Worm (Caenorhabditis elegans): Measurements from ENCODE around the gene C39B5.10.
A peak's percentile ranks its signal among the peaks of the same experiment; 100 is the strongest.

C39B5.10 gene

DNA sequence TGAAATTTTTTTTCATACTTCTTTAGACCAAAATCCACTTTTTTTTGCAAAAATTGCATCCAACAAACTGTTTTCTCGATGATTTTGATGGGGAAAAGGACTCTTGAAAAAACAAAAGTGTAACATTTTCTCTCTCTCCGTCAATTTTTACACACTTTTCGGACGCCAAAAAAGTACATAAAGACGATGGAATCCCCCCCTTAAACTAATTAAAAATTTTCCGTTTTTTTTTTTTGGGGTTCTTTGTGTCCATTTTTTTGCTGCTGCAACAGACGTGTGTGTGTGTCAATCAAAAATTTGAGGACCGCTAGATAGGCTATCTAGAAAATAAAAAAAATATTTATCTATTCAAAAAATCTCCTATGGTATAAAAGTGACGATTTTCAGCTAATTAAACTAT lies 31.6 kb downstream of the C39B5.10 start, which contains the start of gene C39B5.5:
C39B5.5 (plus strand) TSS at position 301 of the 400 bp plus-strand sequence.
- no peak for TF ChIP-seq ZK546.5 (tag; optimal IDR thresholded peaks at IDR 0.05)
- TF ChIP-seq hmg-11 (tag; optimal IDR thresholded peaks at IDR 0.05) = no peak

DNA sequence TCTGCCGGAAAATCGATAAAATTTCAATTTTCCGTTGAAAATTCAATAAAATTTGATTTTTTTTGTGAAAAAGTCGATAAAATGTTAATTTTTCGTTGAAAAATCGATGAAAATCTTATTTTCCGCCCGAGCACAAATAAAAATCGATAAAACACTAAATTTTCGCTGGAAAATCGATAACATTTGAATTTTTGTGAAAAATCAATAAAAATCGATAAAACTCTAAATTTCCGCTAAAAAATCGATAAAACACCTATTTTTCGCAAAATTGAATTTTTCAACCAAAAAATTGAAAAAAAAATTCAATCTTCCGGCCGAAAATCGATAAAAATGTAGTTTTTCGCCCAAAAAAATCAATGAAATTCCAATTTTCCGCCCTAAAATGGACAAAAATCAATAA lies 34.3 kb downstream of the C39B5.10 start:
- TF ChIP-seq snpc-4 (tag; optimal IDR thresholded peaks at IDR 0.05) (no peak), nhr-67 (tag; optimal IDR thresholded peaks at IDR 0.05) (no peak), ceh-28 (tag; optimal IDR thresholded peaks at IDR 0.05) (peak; percentile 89), fos-1 (tag; optimal IDR thresholded peaks at IDR 0.05) (no peak), ceh-16 (tag; optimal IDR thresholded peaks at IDR 0.05) (no peak)

- TF ChIP-seq fkh-10 (GFP tag; optimal IDR thresholded peaks at IDR 0.05) (no peak), sea-2 (GFP tag; optimal IDR thresholded peaks at IDR 0.05) (no peak), nhr-43 (tag; optimal IDR thresholded peaks at IDR 0.05; ENCODE audit: poor library complexity, severe bottlenecking) (no peak), jun-1 (tag; optimal IDR thresholded peaks at IDR 0.05) (no peak), egl-5 (tag; optimal IDR thresholded peaks at IDR 0.05) (no peak), lin-39 (tag; optimal IDR thresholded peaks at IDR 0.05) (no peak), nhr-11 (tag; optimal IDR thresholded peaks at IDR 0.05) (no peak), mdl-1 (tag; optimal IDR thresholded peaks at IDR 0.05) (no peak), egl-27 (tag; optimal IDR thresholded peaks at IDR 0.05) (no peak), elt-3 (tag; optimal IDR thresholded peaks at IDR 0.05) (no peak), aly-2 (tag; optimal IDR thresholded peaks at IDR 0.05) (no peak), skn-1 (tag; optimal IDR thresholded peaks at IDR 0.05) (no peak), elt-2 (tag; optimal IDR thresholded peaks at IDR 0.05) (no peak), ceh-16 (tag; optimal IDR thresholded peaks at IDR 0.05) (no peak), eor-1 (tag; optimal IDR thresholded peaks at IDR 0.05) (no peak), snpc-4 (tag; optimal IDR thresholded peaks at IDR 0.05) (no peak), nhr-67 (tag; optimal IDR thresholded peaks at IDR 0.05) (no peak)
These were observed 41.7 kb downstream of the C39B5.10 start, which contains the start of gene C39B5.6 for ce11 chrIII:2197706-2198105. Gene C39B5.6, plus strand, starts transcription at chrIII:2198006.

All from whole organism, L3 larva.